Worm (Caenorhabditis elegans) whole organism, L1 larva: ENCODE data around the gene K08D12.8.
A peak's percentile ranks its signal among the peaks of the same experiment; 100 is the strongest.

Experiments used
- C16A3.4 ChIP-seq: fragments of 150-350 bp; optimal IDR thresholded peaks from 2 replicates; lab custom pipeline; 2014; ENCODE audit warnings: missing biosample characterization, missing genetic modification characterization
- F16B12.6 ChIP-seq: fragments of 150-350 bp; optimal IDR thresholded peaks from 2 replicates; lab custom pipeline; 2014; ENCODE audit warnings: missing biosample characterization, missing genetic modification characterization
- Y116A8C.19 ChIP-seq: sonication (generic microtip); optimal IDR thresholded peaks from 2 replicates; lab custom pipeline; 2016; ENCODE audit warnings: missing compliant biosample characterization, missing genetic modification characterization, borderline replicate concordance
- aly-2 ChIP-seq: fragments of 150-350 bp; optimal IDR thresholded peaks from 2 replicates; lab custom pipeline; 2014; ENCODE audit warnings: missing biosample characterization, missing genetic modification characterization
- ama-1 ChIP-seq: fragments of 150-350 bp; optimal IDR thresholded peaks from 2 replicates; lab custom pipeline; 2014
- blmp-1 ChIP-seq: fragments of 150-350 bp; optimal IDR thresholded peaks from 2 replicates; lab custom pipeline; 2014; ENCODE audit warnings: missing biosample characterization, missing genetic modification characterization
- ceh-8 ChIP-seq: fragments of 200-800 bp; sonication (Bioruptor generic); optimal IDR thresholded peaks from 2 replicates; lab custom pipeline; 2018; ENCODE audit warnings: mild to moderate bottlenecking, missing genetic modification characterization, moderate library complexity, missing compliant biosample characterization
- ceh-90 ChIP-seq: sonication (generic microtip); optimal IDR thresholded peaks from 2 replicates; lab custom pipeline; 2016; ENCODE audit warnings: missing genetic modification characterization, missing compliant biosample characterization
- ces-1 ChIP-seq: fragments of 150-350 bp; optimal IDR thresholded peaks from 2 replicates; lab custom pipeline; 2014; ENCODE audit warnings: missing biosample characterization, missing genetic modification reagents, missing genetic modification characterization
- dpl-1 ChIP-seq, 3 experiments: fragments of 150-350 bp in 2 of 3; sonication (generic microtip) in 1 of 3; optimal IDR thresholded peaks; 2 replicates each; lab custom pipeline; 2014 to 2017; ENCODE audit warnings: missing biosample characterization in 3 of 3, missing genetic modification characterization in 3 of 3, missing genetic modification reagents in 3 of 3
- dsc-1 ChIP-seq: sonication (generic microtip); optimal IDR thresholded peaks from 2 replicates; lab custom pipeline; 2016; ENCODE audit warnings: mild to moderate bottlenecking, missing genetic modification characterization, missing compliant biosample characterization
- efl-1 ChIP-seq, 4 experiments: fragments of 150-350 bp; optimal IDR thresholded peaks in 3 of 4; peaks in 1 of 4; 1 replicate in 1 of 4; 2 replicates in 3 of 4; lab custom pipeline; 2014; ENCODE audit warnings: missing biosample characterization in 2 of 4, missing genetic modification characterization in 2 of 4, missing genetic modification reagents in 2 of 4
- efl-3 ChIP-seq: fragments of 200-800 bp; sonication (Bioruptor generic); optimal IDR thresholded peaks from 2 replicates; lab custom pipeline; 2018; ENCODE audit warnings: mild to moderate bottlenecking, missing genetic modification characterization, missing compliant biosample characterization
- elt-3 ChIP-seq, 6 experiments: fragments of 150-350 bp in 1 of 6; sonication (generic microtip); optimal IDR thresholded peaks; 2 replicates each; lab custom pipeline; 2017 to 2018; ENCODE audit warnings: missing biosample characterization in 6 of 6, missing genetic modification characterization in 6 of 6, inconsistent platforms in 1 of 6
- ets-5 ChIP-seq: fragments of 200-800 bp; sonication (Bioruptor generic); IDR thresholded peaks from 2 replicates; pipeline ENCODE4 v1.3.6; 2022; ENCODE audit warnings: missing genetic modification characterization, missing compliant biosample characterization
- fkh-10 ChIP-seq: sonication (generic microtip); optimal IDR thresholded peaks from 2 replicates; lab custom pipeline; 2017; ENCODE audit warnings: missing biosample characterization, missing genetic modification reagents, missing genetic modification characterization
- fkh-8 ChIP-seq: sonication (generic microtip); optimal IDR thresholded peaks from 2 replicates; lab custom pipeline; 2016; ENCODE audit warnings: mild to moderate bottlenecking, missing genetic modification characterization, missing compliant biosample characterization
- grh-1 ChIP-seq: fragments of 200-800 bp; sonication (Bioruptor generic); IDR thresholded peaks from 2 replicates; pipeline ENCODE4 v1.3.6; 2022; ENCODE audit warnings: missing genetic modification reagents, missing genetic modification characterization, missing compliant biosample characterization
- hlh-4 ChIP-seq: sonication (generic microtip); optimal IDR thresholded peaks from 2 replicates; lab custom pipeline; 2016; ENCODE audit warnings: mild to moderate bottlenecking, missing genetic modification characterization, missing compliant biosample characterization
- irx-1 ChIP-seq: sonication (generic microtip); optimal IDR thresholded peaks from 2 replicates; lab custom pipeline; 2016; ENCODE audit warnings: missing genetic modification characterization, missing compliant biosample characterization
- lsy-2 ChIP-seq, 2 experiments: fragments of 150-350 bp; optimal IDR thresholded peaks; 2 replicates each; lab custom pipeline; 2014; ENCODE audit warnings: missing biosample characterization in 2 of 2, missing genetic modification characterization in 2 of 2
- mab-9 ChIP-seq: fragments of 200-800 bp; sonication (Bioruptor generic); IDR thresholded peaks from 2 replicates; pipeline ENCODE4 v1.3.6; 2022; ENCODE audit warnings: missing genetic modification reagents, missing genetic modification characterization, missing compliant biosample characterization
- mep-1 ChIP-seq: fragments of 150-350 bp; optimal IDR thresholded peaks from 2 replicates; lab custom pipeline; 2014; ENCODE audit warnings: missing biosample characterization, missing genetic modification characterization
- nhr-12 ChIP-seq: sonication (generic microtip); optimal IDR thresholded peaks from 2 replicates; lab custom pipeline; 2017; ENCODE audit warnings: missing biosample characterization, missing genetic modification characterization
- nhr-20 ChIP-seq: sonication (generic microtip); optimal IDR thresholded peaks from 2 replicates; lab custom pipeline; 2016; ENCODE audit warnings: mild to moderate bottlenecking, missing genetic modification characterization, missing compliant biosample characterization
- nhr-47 ChIP-seq: sonication (generic microtip); optimal IDR thresholded peaks from 2 replicates; lab custom pipeline; 2016; ENCODE audit warnings: mild to moderate bottlenecking, missing genetic modification characterization, moderate library complexity, missing compliant biosample characterization
- nhr-71 ChIP-seq: sonication (generic microtip); optimal IDR thresholded peaks from 2 replicates; lab custom pipeline; 2016; ENCODE audit warnings: mild to moderate bottlenecking, missing genetic modification characterization, moderate library complexity, missing compliant biosample characterization
- nhr-76 ChIP-seq: sonication (generic microtip); optimal IDR thresholded peaks from 2 replicates; lab custom pipeline; 2017; ENCODE audit warnings: missing biosample characterization, missing genetic modification characterization
- nhr-85 ChIP-seq: sonication (generic microtip); peaks from one replicate; lab custom pipeline; 2016; ENCODE audit warnings: missing genetic modification characterization, inconsistent platforms, missing compliant biosample characterization
- pag-3 ChIP-seq: sonication (generic microtip); optimal IDR thresholded peaks from 2 replicates; lab custom pipeline; 2017; ENCODE audit warnings: missing genetic modification characterization, mild to moderate bottlenecking, missing compliant biosample characterization, antibody characterized with exemption, borderline replicate concordance; ENCODE audit not compliant: insufficient read depth
- pqm-1 ChIP-seq: sonication (generic microtip); optimal IDR thresholded peaks from 3 replicates; lab custom pipeline; 2017; ENCODE audit warnings: missing biosample characterization, missing genetic modification characterization
- skn-1 ChIP-seq: fragments of 150-350 bp; optimal IDR thresholded peaks from 2 replicates; lab custom pipeline; 2014; ENCODE audit warnings: missing biosample characterization, missing genetic modification characterization
- snpc-4 ChIP-seq: fragments of 150-350 bp; optimal IDR thresholded peaks from 2 replicates; lab custom pipeline; 2014; ENCODE audit warnings: missing biosample characterization, missing genetic modification characterization
- sox-4 ChIP-seq: sonication (generic microtip); optimal IDR thresholded peaks from 2 replicates; lab custom pipeline; 2016; ENCODE audit warnings: missing genetic modification characterization, missing compliant biosample characterization
- unc-130 ChIP-seq: fragments of 150-350 bp; optimal IDR thresholded peaks from 2 replicates; lab custom pipeline; 2017; ENCODE audit warnings: missing biosample characterization, missing genetic modification characterization, inconsistent platforms
- unc-98 ChIP-seq: fragments of 200-800 bp; sonication (Bioruptor generic); IDR thresholded peaks from 2 replicates; pipeline ENCODE4 v1.3.6; 2022; ENCODE audit warnings: missing genetic modification characterization, missing compliant biosample characterization
- xbp-1 ChIP-seq: sonication (generic microtip); optimal IDR thresholded peaks from 2 replicates; lab custom pipeline; 2016; ENCODE audit warnings: missing genetic modification characterization, missing compliant biosample characterization

The K08D12.8 gene

DNA sequence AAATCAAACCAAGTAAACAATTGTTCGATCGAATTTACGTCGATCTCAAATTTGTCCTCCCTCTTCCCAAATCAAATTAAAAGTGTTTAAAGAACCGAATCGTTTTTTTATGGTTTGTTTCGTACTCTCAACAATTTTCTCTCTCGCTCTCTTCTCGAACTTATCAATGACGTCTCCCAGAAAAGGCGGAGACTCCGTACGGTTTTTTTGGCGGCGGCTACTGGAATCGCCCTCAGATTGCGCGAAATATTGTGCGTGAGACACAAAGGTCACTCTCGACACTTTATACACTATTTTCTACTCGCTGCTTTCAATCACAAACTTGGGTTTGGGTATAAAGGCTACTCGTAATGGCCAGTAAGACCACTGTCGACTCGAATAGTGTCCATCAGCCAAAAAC lies 5.5 kb upstream of the K08D12.8 start, which contains the start of gene epic-2 (continued):
- TF ChIP-seq dsc-1 (tag; lab: Kevin White, UChicago) (no peak), ets-5 (GFP tag; lab: Robert Waterston, UW) (no peak), nhr-85 (tag; lab: Kevin White, UChicago) (peak; percentile 65), mep-1 (tag; lab: Kevin White, UChicago) (no peak), nhr-76 (tag; lab: Kevin White, UChicago) (no peak), skn-1 (tag; lab: Kevin White, UChicago) (no peak), pqm-1 (no peak), nhr-71 (tag; lab: Kevin White, UChicago) (no peak), unc-98 (no peak), pag-3 (tag; lab: Kevin White, UChicago) (no peak), C16A3.4 (tag; lab: Kevin White, UChicago) (no peak), irx-1 (tag; lab: Kevin White, UChicago) (no peak), grh-1 (GFP tag; lab: Robert Waterston, UW) (peak; percentile 6; the same call in 1 of the 2 replicates), efl-3 (no peak), blmp-1 (tag; lab: Kevin White, UChicago) (peak; percentile 17), nhr-47 (tag; lab: Kevin White, UChicago) (no peak), xbp-1 (tag; lab: Kevin White, UChicago) (peak; percentile 5), dpl-1 (GFP tag; optimal IDR thresholded peaks at IDR 0.05; lab: Kevin White, UChicago) (no peak), ceh-90 (tag; lab: Kevin White, UChicago) (no peak), sox-4 (tag; lab: Kevin White, UChicago) (no peak), fkh-10 (no peak), aly-2 (no peak), snpc-4 (no peak), unc-130 (tag; lab: Kevin White, UChicago) (no peak), lsy-2 (tag; optimal IDR thresholded peaks at IDR 0.05; lab: Kevin White, UChicago) (no peak), ama-1 (lab: Kevin White, UChicago) (no peak), ces-1 (GFP tag; lab: Kevin White, UChicago) (no peak), F16B12.6 (tag; lab: Kevin White, UChicago) (no peak), Y116A8C.19 (tag; lab: Kevin White, UChicago) (no peak), fkh-8 (tag; lab: Kevin White, UChicago) (no peak), nhr-12 (no peak)
- TF ChIP-seq, all 84 proteins: peak for 6

DNA sequence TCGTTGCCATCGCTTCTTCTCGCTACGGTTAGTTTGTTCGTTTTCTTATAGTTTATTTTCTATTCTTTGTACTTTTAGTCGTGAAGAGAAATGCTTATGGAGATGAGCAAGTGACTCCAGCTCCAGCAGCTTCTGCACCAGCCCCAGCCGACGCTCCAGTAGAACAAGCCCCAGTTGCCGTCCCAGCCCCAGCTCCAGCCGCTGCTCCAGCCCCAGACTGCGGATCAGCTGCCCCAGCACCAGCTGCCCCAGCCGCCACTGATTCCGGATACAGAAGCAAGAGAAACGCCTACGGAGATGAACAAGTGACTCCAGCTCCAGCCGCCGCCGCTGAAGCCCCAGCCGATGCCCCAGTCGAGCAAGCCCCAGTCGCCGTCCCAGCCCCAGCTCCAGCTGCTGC lies 5.1 kb upstream of the K08D12.8 start:
- 0 out of 2 replicates have a peak, but pooled peaks have one; percentile 19 for TF ChIP-seq mab-9

DNA sequence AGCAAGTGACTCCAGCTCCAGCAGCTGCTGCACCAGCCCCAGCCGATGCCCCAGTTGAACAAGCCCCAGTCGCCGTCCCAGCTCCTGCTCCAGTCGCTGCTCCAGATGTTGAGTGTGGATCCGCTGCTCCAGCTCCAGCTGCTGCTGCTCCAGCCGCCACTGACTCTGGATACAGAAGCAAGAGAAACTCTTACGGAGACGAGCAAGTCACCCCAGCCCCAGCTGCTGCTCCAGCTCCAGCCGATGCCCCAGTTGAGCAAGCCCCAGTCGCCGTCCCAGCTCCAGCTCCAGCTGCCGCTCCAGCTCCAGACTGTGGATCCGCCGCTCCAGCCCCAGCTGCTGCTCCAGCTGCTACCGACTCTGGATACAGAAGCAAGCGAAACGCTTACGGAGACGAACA lies 4.4 kb upstream of the K08D12.8 start:
- no peak for TF ChIP-seq efl-1 (optimal IDR thresholded peaks at IDR 0.05; lab: Kevin White, UChicago)
- TF ChIP-seq efl-1 (GFP tag; optimal IDR thresholded peaks at IDR 0.05 in 1 of 2; lab: Kevin White, UChicago) = peak in 1 of 2 experiments; percentile 15
- TF ChIP-seq irx-1 (tag; lab: Kevin White, UChicago) = no peak

DNA sequence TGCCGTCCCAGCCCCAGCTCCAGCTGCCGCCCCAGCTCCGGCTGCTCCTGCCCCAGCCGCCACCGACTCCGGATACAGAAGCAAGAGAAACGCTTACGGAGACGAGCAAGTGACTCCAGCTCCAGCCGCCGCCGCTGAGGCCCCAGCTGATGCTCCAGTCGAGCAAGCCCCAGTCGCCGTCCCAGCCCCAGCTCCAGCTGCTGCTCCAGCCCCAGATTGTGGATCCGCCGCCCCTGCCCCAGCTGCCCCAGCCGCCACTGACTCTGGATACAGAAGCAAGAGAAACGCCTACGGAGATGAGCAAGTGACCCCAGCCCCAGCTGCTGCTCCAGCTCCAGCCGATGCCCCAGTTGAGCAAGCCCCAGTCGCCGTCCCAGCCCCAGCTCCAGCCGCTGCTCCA lies 3.5 kb upstream of the K08D12.8 start:
- peak; percentile 49 for TF ChIP-seq ceh-8 (GFP tag; lab: Kevin White, UChicago)

DNA sequence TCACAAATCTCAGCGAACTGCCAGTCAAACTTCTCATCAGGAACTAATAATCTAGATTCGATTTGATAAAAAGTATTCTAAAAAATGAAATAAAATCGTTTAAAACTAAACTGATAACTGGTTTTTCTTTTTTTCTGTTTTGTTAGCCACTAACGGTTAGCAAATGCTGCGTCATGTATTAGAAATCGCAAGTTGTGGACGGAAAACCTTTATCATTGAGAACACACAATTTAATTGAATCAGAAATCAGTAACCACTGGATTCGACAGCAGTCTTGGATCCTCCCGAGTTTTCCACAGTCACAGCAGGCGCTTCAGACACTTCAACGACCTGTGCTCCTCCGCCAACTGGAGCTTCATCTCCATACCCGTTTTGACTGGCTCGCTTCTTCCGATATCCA lies 3.0 kb upstream of the K08D12.8 start:
- 0 out of 2 replicates have a peak, but pooled peaks have one; percentile 31 for TF ChIP-seq grh-1 (GFP tag; lab: Robert Waterston, UW)
- no peak for TF ChIP-seq efl-1 (optimal IDR thresholded peaks at IDR 0.05; lab: Kevin White, UChicago)
- peak in 1 of 2 experiments; percentile 72 for TF ChIP-seq efl-1 (GFP tag; optimal IDR thresholded peaks at IDR 0.05 in 1 of 2; lab: Kevin White, UChicago)
- peak; percentile 25 for TF ChIP-seq nhr-71 (tag; lab: Kevin White, UChicago)
- peak in 1 of 6 experiments; percentile 18 for TF ChIP-seq elt-3 (tag; optimal IDR thresholded peaks at IDR 0.05; lab: Kevin White, UChicago)
- peak; percentile 95 for TF ChIP-seq aly-2
- TF ChIP-seq nhr-20 (tag; lab: Kevin White, UChicago) = peak; percentile 12
- no peak for TF ChIP-seq efl-3
- TF ChIP-seq nhr-47 (tag; lab: Kevin White, UChicago) = peak; percentile 11
- no peak for TF ChIP-seq hlh-4 (tag; lab: Kevin White, UChicago)
